Fruit fly (Drosophila melanogaster): ENCODE data around the gene CG14086.

- no peak for TF ChIP-seq ovo (GFP tag; optimal IDR thresholded peaks at IDR 0.05)
- no peak for TF ChIP-seq CG7045 (GFP tag; optimal IDR thresholded peaks at IDR 0.05)
- TF ChIP-seq CG14711 (tag; optimal IDR thresholded peaks at IDR 0.05), result no peak
- TF ChIP-seq CG7101 (tag; optimal IDR thresholded peaks at IDR 0.05), result no peak
- no peak for TF ChIP-seq toe (GFP tag; optimal IDR thresholded peaks at IDR 0.05)
- TF ChIP-seq Hr96 (GFP tag; optimal IDR thresholded peaks at IDR 0.05), result no peak
- TF ChIP-seq Crg-1 (GFP tag; optimal IDR thresholded peaks at IDR 0.05), result no peak
- no peak for TF ChIP-seq CG11617 (GFP tag; optimal IDR thresholded peaks at IDR 0.05)
- TF ChIP-seq CG33017 (tag; optimal IDR thresholded peaks at IDR 0.05), result no peak
- TF ChIP-seq bab1 (GFP tag; optimal IDR thresholded peaks at IDR 0.05), result no peak
- TF ChIP-seq cic (GFP tag; optimal IDR thresholded peaks at IDR 0.05), result no peak
- no peak for TF ChIP-seq CG12768 (GFP tag; optimal IDR thresholded peaks at IDR 0.05)
- TF ChIP-seq tj (GFP tag; optimal IDR thresholded peaks at IDR 0.05), result no peak
Observed at dm6 chr3L:19251643-19252042, 23.9 kb upstream of the CG14086 start.

Measured in whole organism, adult.